Fruit fly (Drosophila melanogaster): Measurements from ENCODE around the gene CG5958.

CG5958 gene

dm6 chr2L:7424907-7425689 lies 8.2 kb downstream of the CG5958 start:
- TF ChIP-seq cnc (optimal IDR thresholded peaks at IDR 0.05) (no peak), cic (GFP tag; optimal IDR thresholded peaks at IDR 0.05) (peak; percentile 59), CG1620 (GFP tag; optimal IDR thresholded peaks at IDR 0.05) (peak; percentile 51), CG7045 (GFP tag; optimal IDR thresholded peaks at IDR 0.05) (peak; percentile 74), CG11617 (GFP tag; optimal IDR thresholded peaks at IDR 0.05) (peak; percentile 72), toe (GFP tag; optimal IDR thresholded peaks at IDR 0.05) (no peak), Mnt (GFP tag; optimal IDR thresholded peaks at IDR 0.05) (no peak), kay (GFP tag; ENCODE audit: borderline replicate concordance) (peak; percentile 94), Hr96 (GFP tag; optimal IDR thresholded peaks at IDR 0.05) (peak; percentile 9), Crg-1 (GFP tag; optimal IDR thresholded peaks at IDR 0.05) (peak; percentile 59), bab1 (GFP tag; optimal IDR thresholded peaks at IDR 0.05) (peak; percentile 84), Clk (GFP tag; optimal IDR thresholded peaks at IDR 0.05) (peak; percentile 10), CG14711 (tag; optimal IDR thresholded peaks at IDR 0.05) (peak; percentile 86), CG5204 (GFP tag; optimal IDR thresholded peaks at IDR 0.05) (no peak), CG7101 (tag; optimal IDR thresholded peaks at IDR 0.05) (peak; percentile 90), pad (GFP tag; optimal IDR thresholded peaks at IDR 0.05) (peak; percentile 22), CG33017 (tag; optimal IDR thresholded peaks at IDR 0.05) (peak; percentile 89), tj (GFP tag; optimal IDR thresholded peaks at IDR 0.05) (peak; percentile 59), ovo (GFP tag; optimal IDR thresholded peaks at IDR 0.05) (no peak), CG12768 (GFP tag; optimal IDR thresholded peaks at IDR 0.05) (peak; percentile 87)

- no peak for TF ChIP-seq CG5204 (GFP tag; optimal IDR thresholded peaks at IDR 0.05)
- no peak for TF ChIP-seq CG14711 (tag; optimal IDR thresholded peaks at IDR 0.05)
- no peak for TF ChIP-seq CG33017 (tag; optimal IDR thresholded peaks at IDR 0.05)
- TF ChIP-seq tj (GFP tag; optimal IDR thresholded peaks at IDR 0.05): peak; percentile 89
- no peak for TF ChIP-seq CG7045 (GFP tag; optimal IDR thresholded peaks at IDR 0.05)
- TF ChIP-seq cnc (optimal IDR thresholded peaks at IDR 0.05): no peak
Measured at dm6 chr2L:7424282-7424905, 8.9 kb downstream of the CG5958 start.

- TF ChIP-seq CG12768 (GFP tag; optimal IDR thresholded peaks at IDR 0.05): peak; percentile 72
- TF ChIP-seq cnc (optimal IDR thresholded peaks at IDR 0.05): no peak
- peak; percentile 68 for TF ChIP-seq CG7045 (GFP tag; optimal IDR thresholded peaks at IDR 0.05)
- TF ChIP-seq bab1 (GFP tag; optimal IDR thresholded peaks at IDR 0.05): peak; percentile 71
- TF ChIP-seq Mnt (GFP tag; optimal IDR thresholded peaks at IDR 0.05): peak; percentile 83
- peak; percentile 61 for TF ChIP-seq toe (GFP tag; optimal IDR thresholded peaks at IDR 0.05)
- TF ChIP-seq ovo (GFP tag; optimal IDR thresholded peaks at IDR 0.05): peak; percentile 56
- peak; percentile 23 for TF ChIP-seq CG33017 (tag; optimal IDR thresholded peaks at IDR 0.05)
- TF ChIP-seq tj (GFP tag; optimal IDR thresholded peaks at IDR 0.05): peak; percentile 65
- no peak for TF ChIP-seq kay (GFP tag; ENCODE audit: borderline replicate concordance)
- TF ChIP-seq cic (GFP tag; optimal IDR thresholded peaks at IDR 0.05): peak; percentile 78
- peak; percentile 29 for TF ChIP-seq Crg-1 (GFP tag; optimal IDR thresholded peaks at IDR 0.05)
- peak; percentile 100 for TF ChIP-seq pad (GFP tag; optimal IDR thresholded peaks at IDR 0.05)
- peak; percentile 74 for TF ChIP-seq CG14711 (tag; optimal IDR thresholded peaks at IDR 0.05)
- peak; percentile 77 for TF ChIP-seq Hr96 (GFP tag; optimal IDR thresholded peaks at IDR 0.05)
- TF ChIP-seq CG11617 (GFP tag; optimal IDR thresholded peaks at IDR 0.05): peak; percentile 41
- TF ChIP-seq CG7101 (tag; optimal IDR thresholded peaks at IDR 0.05): peak; percentile 66
- TF ChIP-seq Clk (GFP tag; optimal IDR thresholded peaks at IDR 0.05): peak; percentile 34
- TF ChIP-seq CG5204 (GFP tag; optimal IDR thresholded peaks at IDR 0.05): no peak
- peak; percentile 32 for TF ChIP-seq CG1620 (GFP tag; optimal IDR thresholded peaks at IDR 0.05)
Measured at dm6 chr2L:7423333-7423895, 9.9 kb downstream of the CG5958 start.

- TF ChIP-seq CG7101 (tag; optimal IDR thresholded peaks at IDR 0.05): peak; percentile 18
- TF ChIP-seq pad (GFP tag; optimal IDR thresholded peaks at IDR 0.05): no peak
- TF ChIP-seq Hr96 (GFP tag; optimal IDR thresholded peaks at IDR 0.05): no peak
- TF ChIP-seq toe (GFP tag; optimal IDR thresholded peaks at IDR 0.05): peak; percentile 1
- TF ChIP-seq Mnt (GFP tag; optimal IDR thresholded peaks at IDR 0.05): peak; percentile 35
- peak; percentile 72 for TF ChIP-seq tj (GFP tag; optimal IDR thresholded peaks at IDR 0.05)
- peak; percentile 87 for TF ChIP-seq kay (GFP tag; ENCODE audit: borderline replicate concordance)
- peak; percentile 37 for TF ChIP-seq CG5204 (GFP tag; optimal IDR thresholded peaks at IDR 0.05)
Measured at dm6 chr2L:7422429-7423283, 10.7 kb downstream of the CG5958 start.
